Fruit fly (Drosophila melanogaster) whole organism, embryonic: Measurements from ENCODE around the gene CG10116.

Experiments used
- Ada2b ChIP-seq: fragments of 200-800 bp; sonication (Bioruptor generic); IDR thresholded peaks from 2 replicates; pipeline ENCODE4 v1.3.6; 2022; ENCODE audit warnings: missing biosample characterization, missing genetic modification characterization
- Aef1 ChIP-seq: fragments of 200-800 bp; sonication (Bioruptor generic); IDR thresholded peaks from 3 replicates; pipeline ENCODE4 v1.3.6; 2022; ENCODE audit warnings: missing biosample characterization, missing genetic modification characterization
- CG10321 ChIP-seq: fragments of 200-800 bp; sonication (Bioruptor generic); IDR thresholded peaks from 2 replicates; pipeline ENCODE4 v1.3.6; 2022; ENCODE audit warnings: missing biosample characterization, missing genetic modification characterization
- CG10366 ChIP-seq: fragments of 200-800 bp; sonication (Bioruptor generic); IDR thresholded peaks from 2 replicates; pipeline ENCODE4 v1.3.6; 2022; ENCODE audit warnings: missing biosample characterization, missing genetic modification characterization
- CG10431 ChIP-seq: fragments of 200-800 bp; sonication (Bioruptor generic); optimal IDR thresholded peaks from 3 replicates; lab custom pipeline; 2018; ENCODE audit warnings: missing biosample characterization, mild to moderate bottlenecking, missing genetic modification characterization
- CG11085 ChIP-seq: fragments of 200-800 bp; sonication (Bioruptor generic); IDR thresholded peaks from 2 replicates; pipeline ENCODE4 v1.3.6; 2022; ENCODE audit warnings: missing biosample characterization, missing genetic modification characterization
- CG12236 ChIP-seq: fragments of 200-800 bp; sonication (Bioruptor generic); optimal IDR thresholded peaks from 2 replicates; lab custom pipeline; 2016; ENCODE audit warnings: missing biosample characterization, missing genetic modification characterization
- CG12391 ChIP-seq: fragments of 200-800 bp; sonication (Bioruptor generic); optimal IDR thresholded peaks from 3 replicates; lab custom pipeline; 2018; ENCODE audit warnings: missing biosample characterization, mild to moderate bottlenecking, missing genetic modification characterization, moderate library complexity
- CG12942 ChIP-seq: fragments of 200-800 bp; sonication (Bioruptor generic); optimal IDR thresholded peaks from 3 replicates; lab custom pipeline; 2016; ENCODE audit warnings: missing biosample characterization, missing genetic modification characterization
- CG13296 ChIP-seq: fragments of 200-800 bp; sonication (Bioruptor generic); optimal IDR thresholded peaks from 3 replicates; lab custom pipeline; 2018; ENCODE audit warnings: missing biosample characterization, mild to moderate bottlenecking, missing genetic modification characterization
- CG14860 ChIP-seq: fragments of 200-800 bp; sonication (Bioruptor generic); IDR thresholded peaks from 3 replicates; pipeline ENCODE4 v1.3.6; 2022; ENCODE audit warnings: missing biosample characterization, missing genetic modification characterization; ENCODE audit not compliant: partially characterized antibody
- CG14965 ChIP-seq: fragments of 200-800 bp; sonication (Bioruptor generic); optimal IDR thresholded peaks from 2 replicates; lab custom pipeline; 2016; ENCODE audit warnings: missing biosample characterization, missing genetic modification characterization, borderline replicate concordance
- CG15011 ChIP-seq: fragments of 200-800 bp; sonication (Bioruptor generic); optimal IDR thresholded peaks from 3 replicates; lab custom pipeline; 2018; ENCODE audit warnings: missing biosample characterization, mild to moderate bottlenecking, missing genetic modification characterization
- CG17568 ChIP-seq: fragments of 200-800 bp; sonication (Bioruptor generic); optimal IDR thresholded peaks from 2 replicates; lab custom pipeline; 2018; ENCODE audit warnings: missing biosample characterization, mild to moderate bottlenecking, missing genetic modification characterization, moderate library complexity
- CG3163 ChIP-seq: fragments of 200-800 bp; sonication (Bioruptor generic); optimal IDR thresholded peaks from 3 replicates; lab custom pipeline; 2016; ENCODE audit warnings: missing biosample characterization, missing genetic modification characterization
- CG32532 ChIP-seq: fragments of 200-800 bp; sonication (Bioruptor generic); IDR thresholded peaks from 2 replicates; pipeline ENCODE4 v1.3.6; 2022; ENCODE audit warnings: missing biosample characterization, missing genetic modification characterization
- CG33213 ChIP-seq: fragments of 200-800 bp; sonication (Bioruptor generic); optimal IDR thresholded peaks from 3 replicates; lab custom pipeline; 2016; ENCODE audit warnings: missing biosample characterization, missing genetic modification characterization
- CG3838 ChIP-seq: fragments of 200-800 bp; sonication (Bioruptor generic); optimal IDR thresholded peaks from 3 replicates; lab custom pipeline; 2016; ENCODE audit warnings: missing biosample characterization, missing genetic modification characterization
- CG6791 ChIP-seq: fragments of 200-800 bp; sonication (Bioruptor generic); IDR thresholded peaks from 3 replicates; pipeline ENCODE4 v1.3.6; 2022; ENCODE audit warnings: missing biosample characterization, missing genetic modification characterization; ENCODE audit not compliant: partially characterized antibody
- CG9797 ChIP-seq: fragments of 200-800 bp; sonication (Bioruptor generic); optimal IDR thresholded peaks from 3 replicates; lab custom pipeline; 2018; ENCODE audit warnings: missing biosample characterization, mild to moderate bottlenecking, missing genetic modification characterization
- CG9932 ChIP-seq: fragments of 200-800 bp; sonication (Bioruptor generic); IDR thresholded peaks from 2 replicates; pipeline ENCODE4 v1.3.6; 2022; ENCODE audit warnings: missing biosample characterization, missing genetic modification characterization
- D19B ChIP-seq: fragments of 200-800 bp; sonication (Bioruptor generic); optimal IDR thresholded peaks from 2 replicates; lab custom pipeline; 2017; ENCODE audit warnings: missing biosample characterization, mild to moderate bottlenecking, missing genetic modification characterization
- Dek ChIP-seq: fragments of 200-800 bp; sonication (Bioruptor generic); optimal IDR thresholded peaks from 3 replicates; lab custom pipeline; 2019; ENCODE audit warnings: missing biosample characterization, mild to moderate bottlenecking, missing genetic modification characterization, moderate library complexity
- Dfd ChIP-seq, 2 experiments: fragments of >200 bp; optimal IDR thresholded peaks; 2 replicates each; lab custom pipeline; 2017; ENCODE audit warnings: missing biosample characterization in 2 of 2, missing genetic modification characterization in 2 of 2
- Dip3 ChIP-seq: fragments of 200-800 bp; sonication (Bioruptor generic); optimal IDR thresholded peaks from 3 replicates; lab custom pipeline; 2016; ENCODE audit warnings: missing biosample characterization, missing genetic modification characterization
- Dp ChIP-seq: fragments of 200-800 bp; sonication (Bioruptor generic); optimal IDR thresholded peaks from 2 replicates; lab custom pipeline; 2018; ENCODE audit warnings: missing biosample characterization, mild to moderate bottlenecking, missing genetic modification characterization, moderate library complexity
- Fer3 ChIP-seq: fragments of 200-800 bp; sonication (Bioruptor generic); optimal IDR thresholded peaks from 2 replicates; lab custom pipeline; 2018; ENCODE audit warnings: missing biosample characterization, mild to moderate bottlenecking, missing genetic modification characterization, moderate library complexity
- Hmx ChIP-seq: fragments of 200-800 bp; sonication (Bioruptor generic); optimal IDR thresholded peaks from 2 replicates; lab custom pipeline; 2016; ENCODE audit warnings: missing biosample characterization, missing genetic modification characterization
- Sry-β ChIP-seq: fragments of 200-800 bp; sonication (Bioruptor generic); optimal IDR thresholded peaks from 2 replicates; lab custom pipeline; 2018; ENCODE audit warnings: missing biosample characterization, mild to moderate bottlenecking, missing genetic modification characterization, moderate library complexity
- bab2 ChIP-seq: fragments of 200-800 bp; sonication (Bioruptor generic); optimal IDR thresholded peaks from 2 replicates; lab custom pipeline; 2016; ENCODE audit warnings: missing biosample characterization, missing genetic modification characterization
- bbx ChIP-seq: fragments of 200-800 bp; sonication (Bioruptor generic); IDR thresholded peaks from 2 replicates; pipeline ENCODE4 v1.3.6; 2022; ENCODE audit warnings: missing biosample characterization, missing genetic modification characterization; ENCODE audit not compliant: partially characterized antibody
- bowl ChIP-seq: fragments of 200-800 bp; sonication (Bioruptor generic); IDR thresholded peaks from 2 replicates; pipeline ENCODE4 v1.3.6; 2022; ENCODE audit warnings: missing biosample characterization, missing genetic modification characterization
- br ChIP-seq: fragments of >200 bp; optimal IDR thresholded peaks from 2 replicates; lab custom pipeline; 2017
- dm ChIP-seq: fragments of 200-800 bp; sonication (Bioruptor generic); optimal IDR thresholded peaks from 3 replicates; lab custom pipeline; 2016; ENCODE audit warnings: missing biosample characterization, missing genetic modification characterization
- ftz-f1 ChIP-seq: fragments of 200-800 bp; sonication (Bioruptor generic); optimal IDR thresholded peaks from 2 replicates; lab custom pipeline; 2016; ENCODE audit warnings: missing biosample characterization, missing genetic modification characterization
- gcm ChIP-seq: fragments of 200-800 bp; sonication (Bioruptor generic); optimal IDR thresholded peaks from 2 replicates; lab custom pipeline; 2019; ENCODE audit warnings: missing biosample characterization, mild to moderate bottlenecking, missing genetic modification characterization, moderate library complexity
- gt ChIP-seq: fragments of 200-800 bp; sonication (Bioruptor generic); IDR thresholded peaks from 2 replicates; pipeline ENCODE4 v1.3.6; 2022; ENCODE audit warnings: missing biosample characterization, missing genetic modification characterization
- her ChIP-seq: fragments of 200-800 bp; sonication (Bioruptor generic); optimal IDR thresholded peaks from 2 replicates; lab custom pipeline; 2016; ENCODE audit warnings: missing biosample characterization, missing genetic modification characterization
- mam ChIP-seq: fragments of 200-800 bp; sonication (Bioruptor generic); optimal IDR thresholded peaks from 3 replicates; lab custom pipeline; 2016; ENCODE audit warnings: missing biosample characterization, missing genetic modification characterization
- mld ChIP-seq: fragments of 200-800 bp; sonication (Bioruptor generic); IDR thresholded peaks from 3 replicates; pipeline ENCODE4 v1.3.6; 2022; ENCODE audit warnings: missing biosample characterization, missing genetic modification characterization; ENCODE audit not compliant: partially characterized antibody
- oc ChIP-seq: fragments of 200-800 bp; sonication (Bioruptor generic); optimal IDR thresholded peaks from 2 replicates; lab custom pipeline; 2018; ENCODE audit warnings: missing biosample characterization, mild to moderate bottlenecking, missing genetic modification characterization, moderate library complexity
- pan ChIP-seq, 4 experiments: fragments of >200 bp in 3 of 4; fragments of 200-800 bp in 1 of 4; sonication (Bioruptor generic) in 1 of 4; optimal IDR thresholded peaks in 3 of 4; IDR thresholded peaks in 1 of 4; 2 replicates each; pipeline versions ENCODE4 v1.3.6 to Lab custom; 2017 to 2022; ENCODE audit warnings: missing biosample characterization in 2 of 4, missing genetic modification characterization in 2 of 4, mixed read lengths in 1 of 4
- pfk ChIP-seq: fragments of 200-800 bp; sonication (Bioruptor generic); optimal IDR thresholded peaks from 2 replicates; lab custom pipeline; 2018; ENCODE audit warnings: missing biosample characterization, mild to moderate bottlenecking, missing genetic modification characterization, moderate library complexity
- salm ChIP-seq: fragments of 200-800 bp; sonication (Bioruptor generic); optimal IDR thresholded peaks from 2 replicates; lab custom pipeline; 2018; ENCODE audit warnings: missing biosample characterization, mild to moderate bottlenecking, missing genetic modification characterization
- slp2 ChIP-seq: fragments of 200-800 bp; sonication (Bioruptor generic); optimal IDR thresholded peaks from 2 replicates; lab custom pipeline; 2016; ENCODE audit warnings: missing biosample characterization, missing genetic modification characterization
- trh ChIP-seq: fragments of 200-800 bp; sonication (Bioruptor generic); optimal IDR thresholded peaks from 2 replicates; lab custom pipeline; 2016; ENCODE audit warnings: missing biosample characterization, missing genetic modification characterization
- unc-4 ChIP-seq: fragments of 200-800 bp; sonication (Bioruptor generic); IDR thresholded peaks from 2 replicates; pipeline ENCODE4 v1.3.6; 2022; ENCODE audit warnings: missing biosample characterization, missing genetic modification characterization; ENCODE audit not compliant: partially characterized antibody
- usp ChIP-seq: fragments of >200 bp; optimal IDR thresholded peaks from 2 replicates; lab custom pipeline; 2017; ENCODE audit warnings: missing biosample characterization, missing genetic modification characterization
- wor ChIP-seq: fragments of 200-800 bp; sonication (Bioruptor generic); IDR thresholded peaks from 2 replicates; pipeline ENCODE4 v1.3.6; 2022; ENCODE audit warnings: missing biosample characterization, missing genetic modification characterization
- zfh1 ChIP-seq: fragments of 200-800 bp; sonication (Bioruptor generic); IDR thresholded peaks from 3 replicates; pipeline ENCODE4 v1.3.6; 2022; ENCODE audit warnings: missing biosample characterization, missing genetic modification characterization

CG10116 gene

DNA sequence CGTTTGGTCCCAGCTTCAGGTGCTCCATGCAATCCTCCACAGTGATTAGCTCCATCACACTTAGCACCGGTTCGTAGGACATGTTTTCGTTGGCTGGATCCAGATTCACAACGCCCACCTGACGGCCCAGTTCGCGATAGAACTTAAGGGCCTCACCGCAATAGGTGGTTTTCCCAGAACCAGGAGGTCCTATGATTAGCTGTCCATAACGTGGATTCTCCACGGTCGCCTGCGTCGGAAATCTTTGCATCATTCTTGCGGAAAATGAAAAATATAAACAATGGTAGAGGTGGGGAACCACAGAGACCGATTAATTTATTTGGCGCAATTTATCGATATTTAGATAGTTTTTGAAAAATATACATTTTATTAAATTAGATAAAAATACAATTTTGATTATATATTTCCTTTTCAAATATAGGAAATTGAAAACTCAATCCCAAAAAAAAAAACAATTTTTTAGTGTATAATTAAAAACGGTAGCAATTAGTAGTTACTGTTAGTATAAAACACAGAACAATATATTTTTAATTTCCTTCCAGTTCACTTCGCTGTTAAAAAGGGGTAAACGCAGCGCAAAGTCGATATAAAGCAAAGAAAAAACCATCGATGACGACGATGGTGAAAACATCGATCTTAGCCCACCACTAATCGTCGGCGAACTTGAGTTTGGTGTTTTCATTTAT lies 44.7 kb downstream of the CG10116 start, which contains the start of the genes CG10222 and flr:
Gene CG10222 (minus strand): TSS at position 254 of the 686 bp plus-strand sequence.
Gene flr (plus strand): TSS at position 644 of the 686 bp plus-strand sequence.
- TF ChIP-seq pan (optimal IDR thresholded peaks at IDR 0.05; lab: Kevin White, UChicago) (no peak), pan (GFP tag; optimal IDR thresholded peaks at IDR 0.05 in 1 of 2, IDR thresholded peaks at IDR 0.05 in 1 of 2) (no peak), mam (GFP tag; lab: Kevin White, UChicago) (no peak), ftz-f1 (GFP tag; lab: Kevin White, UChicago) (no peak), pfk (no peak), CG9797 (GFP tag; lab: Kevin White, UChicago) (no peak), Ada2b (GFP tag; lab: Robert Waterston, UW) (no peak), bab2 (GFP tag; lab: Kevin White, UChicago) (no peak), mld (GFP tag; lab: Robert Waterston, UW) (0 out of 3 replicates have a peak, but pooled peaks have one; percentile 62), CG10366 (GFP tag; lab: Robert Waterston, UW) (no peak), CG12391 (tag; lab: Kevin White, UChicago) (peak; percentile 42), CG6791 (GFP tag; lab: Robert Waterston, UW) (peak; percentile 75; the same call in 2 of the 3 replicates), gcm (no peak), CG10431 (GFP tag; lab: Kevin White, UChicago) (no peak), Aef1 (GFP tag; lab: Robert Waterston, UW) (no peak), unc-4 (GFP tag; lab: Robert Waterston, UW) (peak; percentile 71), Fer3 (tag; lab: Kevin White, UChicago) (no peak), CG3163 (GFP tag; lab: Kevin White, UChicago) (no peak), bowl (no peak), CG9932 (GFP tag; lab: Robert Waterston, UW) (peak; percentile 56), CG32532 (GFP tag; lab: Robert Waterston, UW) (no peak), gt (GFP tag; lab: Robert Waterston, UW) (no peak), CG14860 (GFP tag; lab: Robert Waterston, UW) (peak; percentile 69), Hmx (no peak), wor (GFP tag; lab: Robert Waterston, UW) (no peak), CG10321 (no peak), CG13296 (GFP tag; lab: Kevin White, UChicago) (no peak), zfh1 (GFP tag; lab: Robert Waterston, UW) (no peak), D19B (GFP tag; lab: Kevin White, UChicago) (no peak), Sry-β (no peak), trh (GFP tag; lab: Kevin White, UChicago) (no peak), her (GFP tag; lab: Kevin White, UChicago) (no peak), bbx (peak; percentile 67), CG12236 (GFP tag; lab: Kevin White, UChicago) (no peak), Dfd (GFP tag; optimal IDR thresholded peaks at IDR 0.05; lab: Kevin White, UChicago) (no peak), usp (GFP tag; lab: Kevin White, UChicago) (no peak), oc (tag; lab: Kevin White, UChicago) (no peak), CG15011 (no peak), Dip3 (no peak), slp2 (GFP tag; lab: Kevin White, UChicago) (no peak), salm (no peak), Dp (GFP tag; lab: Kevin White, UChicago) (peak; percentile 69), Dek (tag; lab: Kevin White, UChicago) (no peak), CG11085 (GFP tag; lab: Robert Waterston, UW) (no peak), CG33213 (GFP tag; lab: Kevin White, UChicago) (no peak), br (lab: Kevin White, UChicago) (no peak), CG12942 (GFP tag; lab: Kevin White, UChicago) (no peak), CG3838 (GFP tag; lab: Kevin White, UChicago) (no peak), CG14965 (GFP tag; lab: Kevin White, UChicago) (no peak), CG17568 (GFP tag; lab: Kevin White, UChicago) (no peak), dm (GFP tag; lab: Kevin White, UChicago) (no peak)
